Worm (Caenorhabditis elegans): ENCODE data around the gene F21C10.13.

Gene F21C10.13

ce11 chrV:9088758-9089157 is 33.3 kb upstream of the F21C10.13 start:
- TF ChIP-seq ama-1 (optimal IDR thresholded peaks at IDR 0.05) (peak; percentile 99), snpc-4 (tag; optimal IDR thresholded peaks at IDR 0.05) (peak; percentile 10), lsy-12 (tag; optimal IDR thresholded peaks at IDR 0.05) (peak; percentile 42), ceh-28 (tag; optimal IDR thresholded peaks at IDR 0.05) (no peak), elt-1 (tag; optimal IDR thresholded peaks at IDR 0.05) (no peak), nfya-1 (tag; optimal IDR thresholded peaks at IDR 0.05; ENCODE audit: insufficient read depth) (peak; percentile 48), ztf-4 (tag; optimal IDR thresholded peaks at IDR 0.05) (no peak)

DNA sequence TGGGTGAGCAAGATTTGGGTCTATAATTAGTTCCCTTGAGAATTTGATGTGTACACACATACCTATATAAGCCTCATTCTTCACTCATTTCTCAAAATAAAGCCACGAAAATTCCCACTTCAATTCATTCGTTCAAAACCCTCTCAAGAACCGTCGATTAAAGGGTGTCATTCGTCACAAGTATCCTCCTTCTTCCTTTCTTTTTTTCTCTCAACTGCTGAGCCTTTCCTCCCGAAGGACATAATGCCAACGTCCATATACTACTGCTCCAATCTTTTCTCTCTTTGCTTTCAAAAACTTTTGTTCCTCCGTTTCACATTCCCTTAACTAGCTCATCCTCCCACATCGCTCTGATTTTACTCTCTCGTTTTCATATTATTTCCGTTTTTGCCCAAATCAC is 29.9 kb upstream of the F21C10.13 start, which contains the start of gene T27E4.1:
TSS of gene T27E4.1 (plus strand) at position 137 of the 400 bp plus-strand sequence.
- TF ChIP-seq fos-1 (tag; optimal IDR thresholded peaks at IDR 0.05) (no peak), lin-15B (tag; optimal IDR thresholded peaks at IDR 0.05) (no peak), lin-39 (tag; optimal IDR thresholded peaks at IDR 0.05) (peak; percentile 44), ztf-4 (tag; optimal IDR thresholded peaks at IDR 0.05) (no peak), nhr-76 (tag; optimal IDR thresholded peaks at IDR 0.05) (no peak), elt-2 (tag; optimal IDR thresholded peaks at IDR 0.05) (no peak), pha-4 (tag; optimal IDR thresholded peaks at IDR 0.05) (no peak), nhr-23 (tag; optimal IDR thresholded peaks at IDR 0.05) (no peak)

DNA sequence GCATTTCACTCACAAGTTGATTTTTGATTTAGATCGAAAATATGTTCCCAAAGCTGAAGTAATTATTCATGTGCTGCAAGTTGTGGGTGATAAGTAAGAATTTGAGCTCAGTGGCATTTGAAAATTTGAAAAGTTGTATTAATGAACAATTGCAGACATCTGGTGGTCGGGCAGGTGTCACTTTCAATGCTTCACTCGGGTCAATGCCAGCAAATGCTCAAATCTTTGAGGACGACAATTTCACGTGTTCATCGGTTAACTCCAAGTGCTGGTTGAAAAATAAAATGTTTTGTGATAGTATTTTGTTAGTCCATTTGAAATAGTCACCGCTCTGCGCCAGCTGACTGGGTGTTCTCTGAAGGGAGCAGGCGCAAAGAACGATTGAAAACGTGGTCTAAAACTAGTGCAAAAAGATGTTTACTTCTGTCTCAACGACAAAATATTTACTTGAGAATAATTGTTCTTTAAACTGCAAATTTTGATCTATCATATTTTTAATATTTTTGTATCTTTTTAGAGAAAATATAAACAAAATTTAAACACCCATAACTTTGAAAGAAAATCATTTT is 28.0 kb upstream of the F21C10.13 start:
- TF ChIP-seq nhr-12 (tag; optimal IDR thresholded peaks at IDR 0.05): no peak
- TF ChIP-seq egl-5 (tag; optimal IDR thresholded peaks at IDR 0.05): peak; percentile 43
- no peak for TF ChIP-seq nhr-67 (tag; optimal IDR thresholded peaks at IDR 0.05)
- TF ChIP-seq aly-2 (tag; optimal IDR thresholded peaks at IDR 0.05): no peak
- no peak for TF ChIP-seq nhr-237 (tag; optimal IDR thresholded peaks at IDR 0.05)
- TF ChIP-seq mdl-1 (tag; optimal IDR thresholded peaks at IDR 0.05): peak; percentile 3
- no peak for TF ChIP-seq nhr-77 (tag; optimal IDR thresholded peaks at IDR 0.05)
- TF ChIP-seq nhr-76 (tag; optimal IDR thresholded peaks at IDR 0.05): no peak
- no peak for TF ChIP-seq tbx-2 (tag; optimal IDR thresholded peaks at IDR 0.05)
- peak; percentile 14 for TF ChIP-seq nfya-1 (tag; optimal IDR thresholded peaks at IDR 0.05; ENCODE audit: insufficient read depth)
- TF ChIP-seq jun-1 (tag; optimal IDR thresholded peaks at IDR 0.05): peak; percentile 63
- no peak for TF ChIP-seq unc-39 (tag; optimal IDR thresholded peaks at IDR 0.05)
- no peak for TF ChIP-seq mml-1 (tag; optimal IDR thresholded peaks at IDR 0.05)
- TF ChIP-seq elt-2 (tag; optimal IDR thresholded peaks at IDR 0.05): peak; percentile 76
- no peak for TF ChIP-seq fos-1 (tag; optimal IDR thresholded peaks at IDR 0.05)
- no peak for TF ChIP-seq nhr-28 (tag; optimal IDR thresholded peaks at IDR 0.05)
- peak; percentile 82 for TF ChIP-seq pqm-1 (tag; optimal IDR thresholded peaks at IDR 0.05)
- no peak for TF ChIP-seq nhr-25 (tag; optimal IDR thresholded peaks at IDR 0.05)
- no peak for TF ChIP-seq ama-1 (optimal IDR thresholded peaks at IDR 0.05)
- no peak for TF ChIP-seq ZK546.5 (tag; optimal IDR thresholded peaks at IDR 0.05)
- TF ChIP-seq elt-3 (tag; optimal IDR thresholded peaks at IDR 0.05): no peak
- no peak for TF ChIP-seq nhr-11 (tag; optimal IDR thresholded peaks at IDR 0.05)
- TF ChIP-seq unc-62 (GFP tag; optimal IDR thresholded peaks at IDR 0.05): no peak
- peak; percentile 96 for TF ChIP-seq pha-4 (tag; optimal IDR thresholded peaks at IDR 0.05)
- no peak for TF ChIP-seq elt-1 (tag; optimal IDR thresholded peaks at IDR 0.05)
- no peak for TF ChIP-seq nhr-23 (tag; optimal IDR thresholded peaks at IDR 0.05)
- TF ChIP-seq lsy-12 (tag; optimal IDR thresholded peaks at IDR 0.05): peak; percentile 15
- TF ChIP-seq lin-39 (tag; optimal IDR thresholded peaks at IDR 0.05): peak; percentile 76
- TF ChIP-seq nhr-43 (tag; optimal IDR thresholded peaks at IDR 0.05; ENCODE audit: poor library complexity, severe bottlenecking): no peak
- TF ChIP-seq ztf-11 (tag; optimal IDR thresholded peaks at IDR 0.05): no peak

- peak; percentile 41 for TF ChIP-seq fkh-10 (GFP tag; optimal IDR thresholded peaks at IDR 0.05)
- no peak for TF ChIP-seq ztf-4 (tag; optimal IDR thresholded peaks at IDR 0.05)
- no peak for TF ChIP-seq ZK546.5 (tag; optimal IDR thresholded peaks at IDR 0.05)
- peak; percentile 61 for TF ChIP-seq pqm-1 (tag; optimal IDR thresholded peaks at IDR 0.05)
- peak; percentile 50 for TF ChIP-seq pha-4 (tag; optimal IDR thresholded peaks at IDR 0.05)
Measured at ce11 chrV:9094976-9095375, 27.1 kb upstream of the F21C10.13 start.
